In genomic region chrII:9786215-9786614, ce11 we compare ENCODE assay signal across 3 worm cellular contexts.
A peak's percentile ranks its signal among the peaks of the same experiment; 100 is the strongest.
TF ChIP-seq lines count a peak whose summit lies in the region.

No protein-coding gene starts in this region.

TF ChIP-seq in whole organism, L2 larva, 48 proteins besides CTCF, POLR2A, EP300 and RAD21:
- TF ChIP-seq ceh-82 (tag; optimal IDR thresholded peaks at IDR 0.05; lab: Kevin White, UChicago) (no peak), lsy-2 (tag; optimal IDR thresholded peaks at IDR 0.05; lab: Kevin White, UChicago) (peak in 1 of 2 experiments; percentile 7), sma-9 (GFP tag; optimal IDR thresholded peaks at IDR 0.05; lab: Kevin White, UChicago) (peak; percentile 36), sma-9 (tag; optimal IDR thresholded peaks at IDR 0.05; lab: Kevin White, UChicago) (no peak), unc-39 (tag; optimal IDR thresholded peaks at IDR 0.05; lab: Kevin White, UChicago) (no peak), nhr-12 (tag; optimal IDR thresholded peaks at IDR 0.05; lab: Kevin White, UChicago) (no peak), ZK546.5 (tag; optimal IDR thresholded peaks at IDR 0.05; lab: Kevin White, UChicago) (no peak), nhr-21 (tag; optimal IDR thresholded peaks at IDR 0.05; lab: Kevin White, UChicago) (peak; percentile 1)

TF ChIP-seq in whole organism, L3 larva, 47 proteins besides CTCF, POLR2A, EP300 and RAD21:
- TF ChIP-seq nfya-1 (tag; optimal IDR thresholded peaks at IDR 0.05; lab: Kevin White, UChicago; ENCODE audit: insufficient read depth), result no peak
- peak; percentile 8 for TF ChIP-seq elt-1 (tag; optimal IDR thresholded peaks at IDR 0.05; lab: Kevin White, UChicago)
- peak; percentile 81 for TF ChIP-seq nhr-23 (tag; optimal IDR thresholded peaks at IDR 0.05; lab: Kevin White, UChicago)
- no peak for TF ChIP-seq nhr-237 (tag; optimal IDR thresholded peaks at IDR 0.05; lab: Kevin White, UChicago)
- no peak for TF ChIP-seq R02D3.7 (tag; optimal IDR thresholded peaks at IDR 0.05; lab: Kevin White, UChicago)
- no peak for TF ChIP-seq egl-27 (tag; optimal IDR thresholded peaks at IDR 0.05; lab: Kevin White, UChicago)
- no peak for TF ChIP-seq aly-2 (tag; optimal IDR thresholded peaks at IDR 0.05; lab: Kevin White, UChicago)
- TF ChIP-seq ztf-11 (tag; optimal IDR thresholded peaks at IDR 0.05; lab: Kevin White, UChicago), result no peak
- TF ChIP-seq nhr-25 (tag; optimal IDR thresholded peaks at IDR 0.05; lab: Kevin White, UChicago), result peak; percentile 57
- TF ChIP-seq elt-2 (tag; optimal IDR thresholded peaks at IDR 0.05; lab: Kevin White, UChicago), result no peak
TF ChIP-seq in whole organism, L3 larva: peak in this region for 3.

TF ChIP-seq in whole organism, L4 larva, 104 proteins besides CTCF, POLR2A, EP300 and RAD21:
- TF ChIP-seq ZK337.2 (GFP tag; IDR thresholded peaks at IDR 0.05; lab: Robert Waterston, UW) (no peak), nhr-25 (tag; optimal IDR thresholded peaks at IDR 0.05; lab: Kevin White, UChicago; ENCODE audit: borderline replicate concordance, insufficient read depth) (peak; percentile 14)
TF ChIP-seq in whole organism, L4 larva: peak in this region for 1.

Comparison
In these comparisons a context has a peak if more than half of its experiments do, and no peak if none do; other contexts are left out.
1. Of the 23 proteins assayed by ChIP-seq in both whole organism, L4 larva and whole organism, L2 larva: peak only in whole organism, L4 larva: nhr-25; only in whole organism, L2 larva: none; in both: none; in neither: 21; mixed calls (peak in some experiments, not most) for 1.